Worm (Caenorhabditis elegans) whole organism, L3 larva: Measurements from ENCODE around the gene srd-13.

ENCODE experiments used
- ceh-82 ChIP-seq: fragments of 150-350 bp; optimal IDR thresholded peaks from 2 replicates; lab custom pipeline; 2014; ENCODE audit warnings: missing biosample characterization, missing genetic modification characterization
- nhr-23 ChIP-seq: fragments of 150-350 bp; optimal IDR thresholded peaks from 2 replicates; lab custom pipeline; 2014; ENCODE audit warnings: missing biosample characterization, missing genetic modification reagents, missing genetic modification characterization
- nhr-76 ChIP-seq: fragments of 150-350 bp; sonication (generic microtip); optimal IDR thresholded peaks from 5 replicates; lab custom pipeline; 2014; ENCODE audit warnings: missing biosample characterization, missing genetic modification characterization
- nhr-77 ChIP-seq: fragments of 150-350 bp; optimal IDR thresholded peaks from 2 replicates; lab custom pipeline; 2014; ENCODE audit warnings: missing biosample characterization, missing genetic modification characterization
- snpc-4 ChIP-seq: fragments of 150-350 bp; optimal IDR thresholded peaks from 2 replicates; lab custom pipeline; 2014; ENCODE audit warnings: missing biosample characterization, missing genetic modification characterization

DNA sequence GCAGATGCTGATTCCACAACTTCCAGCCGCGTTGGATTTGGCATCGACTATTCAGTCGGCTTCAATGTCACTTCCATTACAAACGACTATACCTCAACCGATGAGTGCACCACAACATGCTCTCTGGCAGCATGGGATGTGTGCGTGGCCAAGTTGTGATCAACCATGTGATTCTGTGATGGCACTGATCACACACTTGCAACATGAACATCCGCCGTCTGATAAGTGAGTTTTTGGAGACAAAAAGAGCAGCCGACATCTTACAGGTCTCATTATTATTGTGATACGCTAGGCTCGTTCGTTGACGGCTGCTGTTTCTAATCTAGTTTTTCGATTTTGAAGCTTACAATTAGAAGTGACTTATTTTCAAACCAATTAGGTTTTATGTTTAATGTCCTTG, 33.0 kb downstream of the srd-13 start:
- TF ChIP-seq ceh-82 (tag; lab: Kevin White, UChicago) (no peak), nhr-76 (tag; lab: Kevin White, UChicago) (no peak), nhr-23 (tag; lab: Kevin White, UChicago) (no peak), snpc-4 (tag; lab: Kevin White, UChicago) (no peak), nhr-77 (tag; lab: Kevin White, UChicago) (no peak)
